Fruit fly (Drosophila melanogaster): ENCODE measurements around the gene PQBP1.

dm6 chr3R:25108932-25109331, 43.3 kb downstream of the PQBP1 start, which contains the start of gene CG34027:
- no peak for TF ChIP-seq CG4424 (GFP tag; optimal IDR thresholded peaks at IDR 0.05)
- TF ChIP-seq h (optimal IDR thresholded peaks at IDR 0.05) = no peak
- no peak for TF ChIP-seq CG7987 (GFP tag; optimal IDR thresholded peaks at IDR 0.05)
- TF ChIP-seq tna (GFP tag; IDR thresholded peaks at IDR 0.05; ENCODE audit: partially characterized antibody) = no peak
- no peak for TF ChIP-seq CG6813 (GFP tag; optimal IDR thresholded peaks at IDR 0.05)
- no peak for TF ChIP-seq CG1602 (GFP tag; optimal IDR thresholded peaks at IDR 0.05)
- no peak for TF ChIP-seq CG9876 (GFP tag; optimal IDR thresholded peaks at IDR 0.05)
- TF ChIP-seq bowl (GFP tag; IDR thresholded peaks at IDR 0.05) = no peak
- TF ChIP-seq CG10565 (GFP tag; optimal IDR thresholded peaks at IDR 0.05) = no peak
- no peak for TF ChIP-seq eyg (GFP tag; optimal IDR thresholded peaks at IDR 0.05)
- TF ChIP-seq ken (GFP tag; IDR thresholded peaks at IDR 0.05) = no peak
- no peak for TF ChIP-seq Hand (GFP tag; optimal IDR thresholded peaks at IDR 0.05)
- TF ChIP-seq CG14050 (GFP tag; IDR thresholded peaks at IDR 0.05) = no peak
- TF ChIP-seq sim (GFP tag; IDR thresholded peaks at IDR 0.05) = no peak

Data from whole organism, embryonic.